Fruit fly (Drosophila melanogaster): ENCODE measurements around the gene CG4887.

CG4887 gene

DNA sequence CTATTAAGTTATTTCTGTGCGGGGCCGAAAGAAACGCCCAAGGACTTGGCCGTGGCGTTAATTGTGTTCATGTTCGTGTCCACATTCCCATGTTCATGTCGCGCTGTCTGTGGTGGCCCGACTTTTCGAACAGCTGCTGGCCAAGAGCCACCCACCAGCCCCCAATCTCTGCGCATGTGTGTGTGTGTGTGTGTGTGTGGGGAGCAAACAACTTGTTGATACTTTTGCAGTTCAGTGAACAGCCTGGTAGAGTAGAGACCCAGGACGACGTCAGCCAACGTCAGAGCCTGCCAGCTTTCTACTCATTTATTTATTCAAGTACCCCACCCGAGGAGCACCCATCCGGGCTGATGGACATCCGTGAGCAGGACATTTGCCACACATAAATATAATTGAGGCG, 35.8 kb upstream of the CG4887 start:
- TF ChIP-seq ttk (optimal IDR thresholded peaks at IDR 0.05) (no peak), psq (optimal IDR thresholded peaks at IDR 0.05) (no peak), insv (optimal IDR thresholded peaks at IDR 0.05) (no peak), h (optimal IDR thresholded peaks at IDR 0.05) (no peak), Sin3A (optimal IDR thresholded peaks at IDR 0.05) (no peak)

DNA sequence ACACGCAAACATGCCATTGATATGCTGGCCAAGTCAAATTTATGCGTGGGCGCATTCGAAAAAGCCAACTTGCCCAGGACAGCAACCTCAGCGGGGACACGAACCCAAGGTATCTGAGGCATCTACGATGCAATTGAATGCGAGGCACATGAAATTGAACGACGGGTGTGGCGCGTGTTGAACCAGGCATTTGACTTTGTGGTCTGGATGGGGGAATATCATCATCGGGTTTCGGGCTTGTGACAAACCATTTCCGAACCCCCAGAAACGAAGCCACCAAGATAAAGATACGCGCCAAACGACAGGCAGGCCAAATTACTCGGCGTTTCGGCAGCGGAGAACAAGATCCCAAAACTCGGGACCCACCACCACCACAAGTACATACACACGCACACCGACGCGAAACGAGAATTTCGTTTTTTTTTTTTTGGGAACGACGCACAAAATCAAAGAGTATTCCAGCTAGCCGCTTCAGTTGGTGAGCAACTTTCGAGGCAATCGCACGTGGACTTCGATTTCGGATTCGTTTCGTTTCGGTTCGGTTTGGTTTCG, 30.0 kb upstream of the CG4887 start, which contains the start of gene MFS3:
MFS3 (plus strand) TSS at position 472 of the 552 bp plus-strand sequence.
- TF ChIP-seq psq (optimal IDR thresholded peaks at IDR 0.05) (no peak), Myc (optimal IDR thresholded peaks at IDR 0.05) (no peak), insv (optimal IDR thresholded peaks at IDR 0.05) (no peak), ttk (optimal IDR thresholded peaks at IDR 0.05) (no peak), Sin3A (optimal IDR thresholded peaks at IDR 0.05) (no peak), h (optimal IDR thresholded peaks at IDR 0.05) (no peak)

DNA sequence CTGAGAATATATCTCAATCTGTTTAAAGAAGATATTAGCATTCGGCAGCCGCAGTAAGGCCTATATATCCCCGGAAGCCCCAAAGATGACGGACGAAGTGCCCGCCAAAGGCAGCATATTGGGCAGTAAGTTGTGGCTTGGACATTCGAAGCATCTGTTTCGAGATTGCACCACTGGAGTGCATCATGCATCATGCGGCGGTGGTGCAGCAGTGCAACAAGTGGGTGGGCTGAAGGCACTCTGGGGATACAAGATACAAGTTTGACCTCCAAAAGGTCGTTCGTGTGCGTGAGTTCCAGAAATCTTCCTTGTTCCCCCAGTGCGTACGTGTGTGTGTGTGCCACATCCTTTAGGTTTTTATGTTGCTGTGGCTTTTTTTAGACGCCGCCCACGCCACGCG, 29.5 kb upstream of the CG4887 start:
- TF ChIP-seq Myc (optimal IDR thresholded peaks at IDR 0.05): no peak
- TF ChIP-seq insv (optimal IDR thresholded peaks at IDR 0.05): no peak
- TF ChIP-seq ttk (optimal IDR thresholded peaks at IDR 0.05): no peak
- TF ChIP-seq h (optimal IDR thresholded peaks at IDR 0.05): no peak
- no peak for TF ChIP-seq Sin3A (optimal IDR thresholded peaks at IDR 0.05)
- no peak for TF ChIP-seq psq (optimal IDR thresholded peaks at IDR 0.05)

DNA sequence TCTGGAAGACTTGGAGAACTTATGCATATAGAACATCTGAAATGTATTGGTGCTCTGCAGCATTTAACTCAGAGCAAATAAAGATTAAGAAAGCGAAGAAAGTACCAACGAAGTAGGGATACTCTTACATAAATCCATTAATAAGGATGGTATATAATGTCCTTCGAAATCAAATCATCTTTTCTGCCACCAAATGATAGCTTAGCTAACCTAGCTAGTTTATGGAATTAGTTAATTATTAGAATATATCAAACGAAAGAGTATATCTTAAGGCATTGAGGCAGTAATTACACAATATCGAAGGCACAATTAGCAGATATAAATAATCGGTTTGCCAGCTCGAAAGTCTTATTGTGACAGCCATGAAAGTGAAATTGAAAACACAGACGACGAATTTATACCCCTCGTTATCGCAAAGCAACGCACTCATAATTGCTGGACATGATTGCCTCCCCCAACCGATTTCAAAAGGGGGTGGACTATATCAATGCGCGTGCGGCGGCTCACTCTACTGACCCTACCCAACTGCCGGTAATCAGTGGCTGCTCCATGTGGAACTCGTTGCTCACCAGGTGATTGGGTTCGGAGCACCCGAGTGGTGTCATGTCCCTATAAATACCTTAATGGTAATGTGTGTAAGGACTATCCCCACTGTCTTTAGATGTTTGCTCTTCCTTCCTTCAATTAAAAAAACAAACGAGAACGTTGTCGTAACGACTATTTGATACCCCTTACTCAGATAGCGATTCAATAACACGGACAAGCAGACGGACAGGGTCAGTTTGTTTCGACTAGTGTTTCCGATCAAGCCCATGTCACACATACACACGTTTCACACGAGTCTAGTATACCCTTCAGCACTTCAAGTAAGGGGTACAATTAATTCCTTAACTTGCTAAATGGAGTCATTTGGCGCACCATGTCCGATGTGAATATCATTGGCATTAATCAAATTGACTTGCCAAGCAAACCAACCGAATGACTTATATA, 28.1 kb upstream of the CG4887 start:
- no peak for TF ChIP-seq insv (optimal IDR thresholded peaks at IDR 0.05)
- no peak for TF ChIP-seq ttk (optimal IDR thresholded peaks at IDR 0.05)
- TF ChIP-seq Sin3A (optimal IDR thresholded peaks at IDR 0.05): no peak

DNA sequence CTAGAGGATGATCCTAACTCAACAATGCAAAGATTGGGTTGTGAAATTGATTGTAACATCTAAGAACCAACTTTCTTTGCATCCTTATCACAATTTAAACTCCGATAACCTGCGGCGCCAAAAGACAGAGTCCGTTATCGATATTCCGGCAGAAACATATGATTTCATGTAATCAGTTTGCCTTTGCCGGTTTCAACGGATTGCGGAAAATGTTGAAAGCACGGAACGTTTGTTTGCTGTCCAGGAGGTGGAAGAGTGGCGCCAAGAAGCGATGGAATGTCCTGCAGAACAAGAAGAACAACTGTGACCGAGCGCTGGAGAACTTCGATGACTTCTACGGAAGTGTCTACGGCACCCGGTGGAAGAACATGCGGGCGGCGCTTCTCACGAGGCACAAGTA, 25.2 kb upstream of the CG4887 start:
- TF ChIP-seq Myc (optimal IDR thresholded peaks at IDR 0.05) (no peak), Sin3A (optimal IDR thresholded peaks at IDR 0.05) (no peak)

DNA sequence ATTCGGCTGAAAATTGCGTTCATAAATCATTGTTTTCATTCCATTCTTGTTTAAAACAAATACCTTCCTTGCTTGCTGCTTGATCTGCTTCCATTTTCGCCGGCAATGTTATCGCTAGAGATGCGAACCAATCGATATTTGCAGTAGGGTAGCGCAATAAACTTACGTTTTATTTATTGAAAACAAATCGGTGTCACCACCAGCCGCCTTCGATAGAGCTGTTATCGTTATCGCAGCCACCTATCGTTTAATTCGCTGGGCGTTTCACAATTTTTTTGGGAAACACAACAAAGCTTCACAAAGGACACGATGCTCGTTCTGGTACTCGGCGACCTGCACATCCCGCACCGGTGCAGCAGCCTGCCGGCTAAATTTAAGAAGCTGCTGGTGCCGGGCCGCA, 22.3 kb upstream of the CG4887 start, which contains the start of the genes Tfb4 and Vps29:
Tfb4 (minus strand) TSS at position 124 of the 400 bp plus-strand sequence.
Vps29 (plus strand) TSS at position 213 of the 400 bp plus-strand sequence.
- no peak for TF ChIP-seq Myc (optimal IDR thresholded peaks at IDR 0.05)
- no peak for TF ChIP-seq insv (optimal IDR thresholded peaks at IDR 0.05)
- TF ChIP-seq Sin3A (optimal IDR thresholded peaks at IDR 0.05): no peak
- no peak for TF ChIP-seq h (optimal IDR thresholded peaks at IDR 0.05)
- TF ChIP-seq psq (optimal IDR thresholded peaks at IDR 0.05): no peak
- no peak for TF ChIP-seq ttk (optimal IDR thresholded peaks at IDR 0.05)

DNA sequence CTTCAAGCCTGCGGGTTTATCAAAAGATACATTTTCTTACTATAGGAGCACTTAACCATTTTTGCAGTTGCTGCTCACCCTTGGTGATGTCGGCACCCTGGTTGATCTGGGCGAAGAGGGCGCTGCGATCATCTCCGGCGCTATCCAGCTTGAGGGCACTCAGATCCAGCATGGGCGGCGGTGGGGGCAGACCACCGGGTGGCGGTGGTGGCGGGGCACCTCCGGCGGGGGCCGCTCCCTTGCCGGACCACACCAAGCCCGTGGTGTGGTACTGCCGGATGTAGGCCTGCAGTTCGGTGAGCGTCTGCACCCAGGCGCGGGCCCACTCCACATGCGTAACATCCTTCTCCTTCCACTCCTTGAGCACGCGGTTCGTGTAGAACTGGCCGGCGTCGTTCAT, 20.1 kb upstream of the CG4887 start:
- no peak for TF ChIP-seq h (optimal IDR thresholded peaks at IDR 0.05)
- no peak for TF ChIP-seq insv (optimal IDR thresholded peaks at IDR 0.05)
- TF ChIP-seq Myc (optimal IDR thresholded peaks at IDR 0.05): no peak
- TF ChIP-seq Sin3A (optimal IDR thresholded peaks at IDR 0.05): no peak
- no peak for TF ChIP-seq ttk (optimal IDR thresholded peaks at IDR 0.05)
- TF ChIP-seq psq (optimal IDR thresholded peaks at IDR 0.05): no peak

DNA sequence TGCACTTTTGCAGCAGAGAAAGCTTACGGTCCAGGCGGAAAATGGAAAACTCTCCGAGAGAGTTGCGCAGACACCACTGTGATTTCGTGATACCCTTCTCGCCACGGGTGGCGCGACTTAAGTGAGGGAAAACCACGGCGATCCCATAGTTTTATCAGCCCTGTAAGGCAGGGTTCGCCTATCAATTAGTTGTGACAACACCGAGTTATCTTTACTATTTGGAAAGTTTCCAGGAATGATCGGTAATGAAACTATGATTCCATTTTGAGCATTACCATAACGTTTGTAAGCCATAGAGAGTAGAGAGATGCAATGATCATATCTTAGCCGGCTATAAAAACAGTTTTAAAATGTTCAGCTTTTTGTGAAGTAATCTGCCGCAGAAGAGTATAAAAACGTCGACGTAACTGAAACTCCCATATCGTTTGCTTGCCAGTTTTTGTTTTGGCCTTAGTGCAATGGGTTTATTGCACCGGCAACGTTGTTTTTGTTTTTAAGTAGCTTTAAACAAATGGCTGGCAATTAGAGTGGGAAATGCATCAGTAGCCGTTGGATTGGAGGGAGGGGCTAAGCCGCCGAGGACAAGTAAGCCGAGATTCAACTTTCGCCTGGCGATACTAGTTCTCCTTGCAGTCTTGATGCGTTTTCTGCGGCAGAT, 16.1 kb upstream of the CG4887 start:
- TF ChIP-seq Myc (optimal IDR thresholded peaks at IDR 0.05): no peak
- no peak for TF ChIP-seq h (optimal IDR thresholded peaks at IDR 0.05)
- no peak for TF ChIP-seq Sin3A (optimal IDR thresholded peaks at IDR 0.05)
- TF ChIP-seq psq (optimal IDR thresholded peaks at IDR 0.05): no peak
- TF ChIP-seq insv (optimal IDR thresholded peaks at IDR 0.05): no peak
- TF ChIP-seq ttk (optimal IDR thresholded peaks at IDR 0.05): no peak

DNA sequence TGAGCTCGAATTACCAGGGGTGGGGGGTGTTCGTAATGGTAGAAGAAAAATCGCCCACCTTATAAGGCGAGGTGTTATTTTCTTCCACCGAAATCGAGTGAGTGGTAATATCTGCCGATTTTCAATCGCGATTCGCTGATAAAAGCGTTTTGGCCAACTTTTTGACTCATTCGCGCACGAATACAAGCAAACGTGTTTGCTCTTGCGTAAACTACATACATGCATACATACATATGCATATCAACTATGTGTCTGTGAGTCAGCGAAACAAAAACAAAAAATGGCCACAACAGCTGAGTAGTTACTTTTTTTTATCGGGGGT, 15.5 kb upstream of the CG4887 start:
- TF ChIP-seq ttk (optimal IDR thresholded peaks at IDR 0.05) (no peak), Sin3A (optimal IDR thresholded peaks at IDR 0.05) (no peak), insv (optimal IDR thresholded peaks at IDR 0.05) (no peak), Myc (optimal IDR thresholded peaks at IDR 0.05) (no peak), h (optimal IDR thresholded peaks at IDR 0.05) (no peak), psq (optimal IDR thresholded peaks at IDR 0.05) (no peak)

DNA sequence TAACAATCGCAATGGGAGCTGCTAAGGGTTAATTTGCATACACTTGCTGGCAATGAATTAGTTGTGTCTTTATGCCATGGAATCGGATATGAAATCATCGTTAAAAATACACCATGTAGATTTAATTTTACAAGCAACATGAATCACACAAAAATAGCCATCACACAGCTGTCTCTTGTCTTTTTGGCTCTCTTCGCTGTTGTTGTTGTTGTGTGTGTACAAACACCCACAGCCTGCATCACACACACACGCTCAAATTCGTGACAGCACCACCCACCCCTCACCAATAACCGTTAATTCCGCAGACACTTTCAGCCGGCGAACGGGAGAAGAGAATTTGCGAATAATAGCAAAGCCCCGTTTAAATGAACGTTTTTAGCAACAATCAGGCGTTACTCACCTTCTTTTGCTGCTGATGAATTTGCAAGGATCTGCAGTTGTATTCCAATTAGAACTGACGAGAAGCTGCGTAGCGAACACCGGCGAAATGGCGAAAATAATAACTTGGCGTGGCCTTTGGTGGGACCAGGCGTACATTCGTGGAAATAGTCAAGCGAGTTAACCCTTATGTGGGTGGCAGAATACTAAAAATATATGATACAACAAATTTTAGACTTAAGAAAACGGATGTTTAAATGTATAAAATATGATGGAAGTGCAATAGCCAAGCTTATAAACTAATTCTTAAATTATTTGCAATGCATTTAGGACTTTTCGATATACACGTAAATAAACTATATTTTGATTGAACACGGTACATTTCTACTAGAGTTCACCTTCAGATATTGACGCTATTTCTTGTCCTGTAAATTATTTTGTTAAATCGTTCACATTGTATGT, 14.9 kb upstream of the CG4887 start, which contains the start of gene capt:
capt (minus strand) TSS at position 584 of the 840 bp plus-strand sequence.
- TF ChIP-seq Myc (optimal IDR thresholded peaks at IDR 0.05) (no peak), Sin3A (optimal IDR thresholded peaks at IDR 0.05) (peak; percentile 89)

DNA sequence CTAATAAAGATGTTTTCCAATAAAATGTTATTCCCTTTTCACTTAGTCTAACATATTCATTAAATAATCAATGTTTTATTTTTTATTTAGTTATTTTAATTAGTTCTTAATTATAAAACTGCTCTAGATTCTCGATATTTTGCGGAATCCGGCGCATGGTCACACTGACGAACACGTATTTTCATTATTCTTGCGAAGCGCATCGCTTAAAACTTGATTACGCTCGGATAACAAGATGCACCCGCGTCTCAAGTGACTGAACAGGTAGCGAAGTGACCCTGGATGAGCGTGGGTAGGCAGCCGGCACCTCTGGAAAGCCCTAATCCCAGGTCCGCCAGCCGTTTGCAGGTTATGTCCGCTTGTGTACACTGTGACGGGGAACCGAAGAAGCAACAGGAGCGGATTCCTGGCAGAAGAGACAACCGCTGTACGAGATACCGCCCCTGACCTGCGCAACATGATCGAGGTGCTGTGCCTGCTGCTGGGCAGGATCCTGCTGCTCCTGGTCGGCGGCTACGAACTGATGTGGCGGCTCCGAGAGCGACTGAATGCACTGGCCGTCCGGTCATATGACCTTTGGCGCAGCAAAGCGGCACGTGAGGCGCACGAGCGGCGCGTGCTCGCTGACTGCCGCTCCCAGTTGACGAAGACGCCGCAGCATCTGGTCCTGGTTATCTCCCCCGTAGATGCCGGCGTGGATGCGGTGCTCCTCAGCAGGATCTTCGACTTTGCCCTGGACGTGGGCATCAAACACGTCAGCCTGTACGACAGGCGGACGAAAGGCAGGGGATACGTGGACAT, 14.1 kb upstream of the CG4887 start, which contains the start of gene Tango14:
Tango14 (plus strand) TSS at position 143 of the 801 bp plus-strand sequence.
- TF ChIP-seq insv (optimal IDR thresholded peaks at IDR 0.05): no peak
- no peak for TF ChIP-seq ttk (optimal IDR thresholded peaks at IDR 0.05)
- no peak for TF ChIP-seq Sin3A (optimal IDR thresholded peaks at IDR 0.05)
- TF ChIP-seq h (optimal IDR thresholded peaks at IDR 0.05): no peak
- no peak for TF ChIP-seq psq (optimal IDR thresholded peaks at IDR 0.05)
- no peak for TF ChIP-seq Myc (optimal IDR thresholded peaks at IDR 0.05)

Data from Kc167 (cell line).